Fruit fly (Drosophila melanogaster): ENCODE data around the gene lectin-22C.

DNA sequence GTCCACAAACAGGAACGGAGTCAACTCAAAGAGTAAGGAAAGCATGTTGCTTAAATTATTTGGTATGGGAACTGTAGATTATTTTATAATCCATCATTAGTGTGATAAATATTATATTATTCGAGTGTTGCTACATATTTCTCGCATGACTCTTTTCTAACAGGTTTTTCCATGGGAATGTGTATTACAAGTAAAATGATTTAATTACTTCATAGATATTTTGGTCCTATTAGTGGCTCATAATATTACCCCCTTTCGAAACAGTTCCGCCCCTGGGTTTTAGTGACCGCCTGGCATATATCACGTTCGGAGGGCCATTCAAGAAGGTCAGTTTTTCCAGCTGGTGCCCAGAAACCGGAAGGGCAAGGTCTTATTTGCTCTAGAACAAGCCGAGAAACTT lies 5.0 kb downstream of the lectin-22C start:
- TF ChIP-seq CG8478 (optimal IDR thresholded peaks at IDR 0.05) (no peak), CTCF (optimal IDR thresholded peaks at IDR 0.05) (no peak)
